In the genomic region with DNA sequence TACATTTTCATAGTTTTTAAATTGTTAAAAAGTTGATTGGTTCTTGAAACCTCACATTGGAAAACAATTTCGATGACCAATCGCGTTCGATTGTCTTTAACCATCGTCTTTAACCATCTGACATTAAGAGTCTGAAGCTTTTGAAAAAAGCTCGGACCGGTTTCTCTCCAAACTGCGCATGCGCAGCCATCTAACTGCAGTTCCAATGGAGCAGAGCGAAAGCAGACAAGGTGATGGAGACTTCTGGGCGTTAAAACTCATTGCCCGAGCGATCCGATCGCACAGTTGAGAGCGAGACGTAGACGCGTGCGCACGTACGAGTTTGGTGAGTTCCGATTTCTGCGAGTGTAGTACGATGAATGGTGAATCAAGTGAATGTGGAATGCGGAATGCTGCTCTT, we compare ENCODE assay signal across 1 fruit fly cellular context.
A peak's percentile ranks its signal among the peaks of the same experiment; 100 is the strongest.
TF ChIP-seq lines count a peak whose summit lies in the region.

A gene (plus strand): TSS at position 276 of the 400 bp plus-strand sequence.

TF ChIP-seq in whole organism, embryonic, 481 proteins besides CTCF, POLR2A, EP300 and RAD21 (continued from another document):
- TF ChIP-seq Opbp (GFP tag; IDR thresholded peaks at IDR 0.05; lab: Robert Waterston, UW; ENCODE audit: partially characterized antibody) (peak; percentile 29; the same call in 1 of the 3 replicates), tna (GFP tag; IDR thresholded peaks at IDR 0.05; lab: Robert Waterston, UW; ENCODE audit: partially characterized antibody) (peak; percentile 64), Jarid2 (GFP tag; optimal IDR thresholded peaks at IDR 0.05; lab: Kevin White, UChicago) (peak; percentile 26), odd (GFP tag; optimal IDR thresholded peaks at IDR 0.05; lab: Kevin White, UChicago) (no peak), kay (GFP tag; optimal IDR thresholded peaks at IDR 0.05; lab: Kevin White, UChicago) (no peak), CG2120 (GFP tag; optimal IDR thresholded peaks at IDR 0.05; lab: Kevin White, UChicago) (no peak), chinmo (GFP tag; IDR thresholded peaks at IDR 0.05; lab: Robert Waterston, UW; ENCODE audit: partially characterized antibody) (peak; percentile 97)
